Fruit fly (Drosophila melanogaster) whole organism, embryonic: ENCODE data around the gene CG7069.

ENCODE experiments used
- CG10147 ChIP-seq: fragments of 200-800 bp; sonication (Bioruptor generic); optimal IDR thresholded peaks from 2 replicates; lab custom pipeline; 2019; ENCODE audit warnings: missing biosample characterization, mild to moderate bottlenecking, missing genetic modification characterization, moderate library complexity
- CG10431 ChIP-seq: fragments of 200-800 bp; sonication (Bioruptor generic); optimal IDR thresholded peaks from 3 replicates; lab custom pipeline; 2018; ENCODE audit warnings: missing biosample characterization, mild to moderate bottlenecking, missing genetic modification characterization
- CG10462 ChIP-seq: fragments of 200-800 bp; sonication (Bioruptor generic); optimal IDR thresholded peaks from 2 replicates; lab custom pipeline; 2016; ENCODE audit warnings: missing biosample characterization, missing genetic modification characterization
- CG10654 ChIP-seq: fragments of 200-800 bp; sonication (Bioruptor generic); optimal IDR thresholded peaks from 2 replicates; lab custom pipeline; 2016; ENCODE audit warnings: missing biosample characterization, missing genetic modification characterization
- CG11247 ChIP-seq: fragments of 200-800 bp; sonication (Bioruptor generic); IDR thresholded peaks from 2 replicates; pipeline ENCODE4 v1.3.6; 2022; ENCODE audit warnings: missing biosample characterization, missing genetic modification characterization
- CG12769 ChIP-seq: fragments of 200-800 bp; sonication (Bioruptor generic); optimal IDR thresholded peaks from 2 replicates; lab custom pipeline; 2019; ENCODE audit warnings: missing biosample characterization, mild to moderate bottlenecking, missing genetic modification characterization, moderate library complexity
- CG13123 ChIP-seq: fragments of 200-800 bp; sonication (Bioruptor generic); optimal IDR thresholded peaks from 2 replicates; lab custom pipeline; 2016; ENCODE audit warnings: missing biosample characterization, missing genetic modification characterization
- CG14014 ChIP-seq: fragments of 200-800 bp; sonication (Bioruptor generic); IDR thresholded peaks from 2 replicates; pipeline ENCODE4 v1.3.6; 2022; ENCODE audit warnings: missing biosample characterization, missing genetic modification characterization
- CG15601 ChIP-seq: fragments of 200-800 bp; sonication (Bioruptor generic); optimal IDR thresholded peaks from 3 replicates; lab custom pipeline; 2019; ENCODE audit warnings: missing biosample characterization, mild to moderate bottlenecking, missing genetic modification characterization, moderate library complexity
- CG1792 ChIP-seq: fragments of 200-800 bp; sonication (Bioruptor generic); optimal IDR thresholded peaks from 2 replicates; lab custom pipeline; 2016; ENCODE audit warnings: missing biosample characterization, missing genetic modification characterization
- CG2202 ChIP-seq: fragments of 200-800 bp; sonication (Bioruptor generic); optimal IDR thresholded peaks from 2 replicates; lab custom pipeline; 2018; ENCODE audit warnings: missing biosample characterization, mild to moderate bottlenecking, missing genetic modification characterization
- CG30431 ChIP-seq: fragments of 200-800 bp; sonication (Bioruptor generic); optimal IDR thresholded peaks from 2 replicates; lab custom pipeline; 2017; ENCODE audit warnings: missing biosample characterization, missing genetic modification characterization
- CG3065 ChIP-seq: fragments of 200-800 bp; sonication (Bioruptor generic); optimal IDR thresholded peaks from 2 replicates; lab custom pipeline; 2016; ENCODE audit warnings: missing biosample characterization, missing genetic modification characterization
- CG3995 ChIP-seq: fragments of 200-800 bp; sonication (Bioruptor generic); optimal IDR thresholded peaks from 3 replicates; lab custom pipeline; 2016; ENCODE audit warnings: missing biosample characterization, missing genetic modification characterization
- CG42726 ChIP-seq: fragments of 200-800 bp; sonication (Bioruptor generic); IDR thresholded peaks from 2 replicates; pipeline ENCODE4 v1.3.6; 2022; ENCODE audit warnings: missing biosample characterization, missing genetic modification characterization; ENCODE audit not compliant: partially characterized antibody
- CG4424 ChIP-seq: fragments of 200-800 bp; sonication (Bioruptor generic); optimal IDR thresholded peaks from 3 replicates; lab custom pipeline; 2016; ENCODE audit warnings: missing biosample characterization, missing genetic modification characterization
- CG4854 ChIP-seq: fragments of 200-800 bp; sonication (Bioruptor generic); optimal IDR thresholded peaks from 2 replicates; lab custom pipeline; 2016; ENCODE audit warnings: missing biosample characterization, missing genetic modification characterization, inconsistent platforms
- CG5953 ChIP-seq: fragments of 200-800 bp; sonication (Bioruptor generic); IDR thresholded peaks from 2 replicates; pipeline ENCODE4 v1.3.6; 2022; ENCODE audit warnings: missing biosample characterization, missing genetic modification characterization
- CG7963 ChIP-seq: fragments of 200-800 bp; sonication (Bioruptor generic); IDR thresholded peaks from 3 replicates; pipeline ENCODE4 v1.3.6; 2022; ENCODE audit warnings: missing biosample characterization, missing genetic modification characterization; ENCODE audit not compliant: partially characterized antibody
- D19B ChIP-seq: fragments of 200-800 bp; sonication (Bioruptor generic); optimal IDR thresholded peaks from 2 replicates; lab custom pipeline; 2017; ENCODE audit warnings: missing biosample characterization, mild to moderate bottlenecking, missing genetic modification characterization
- Doc2 ChIP-seq: fragments of 200-800 bp; sonication (Bioruptor generic); IDR thresholded peaks from 2 replicates; pipeline ENCODE4 v1.3.6; 2022; ENCODE audit warnings: missing biosample characterization, missing genetic modification characterization
- HLH3B ChIP-seq: fragments of 200-800 bp; sonication (Bioruptor generic); IDR thresholded peaks from 2 replicates; pipeline ENCODE4 v1.3.6; 2022; ENCODE audit warnings: missing biosample characterization, missing genetic modification characterization
- HLH54F ChIP-seq: fragments of 200-800 bp; sonication (Bioruptor generic); optimal IDR thresholded peaks from 3 replicates; lab custom pipeline; 2016; ENCODE audit warnings: missing biosample characterization, missing genetic modification characterization
- Mrtf ChIP-seq: fragments of 200-800 bp; sonication (Bioruptor generic); IDR thresholded peaks from 3 replicates; pipeline ENCODE4 v1.3.6; 2022; ENCODE audit warnings: missing biosample characterization, missing genetic modification characterization
- Oaz ChIP-seq: fragments of 200-800 bp; sonication (Bioruptor generic); IDR thresholded peaks from 2 replicates; pipeline ENCODE4 v1.3.6; 2022; ENCODE audit warnings: missing biosample characterization, missing genetic modification characterization
- Ptx1 ChIP-seq: fragments of 200-800 bp; sonication (Bioruptor generic); IDR thresholded peaks from 2 replicates; pipeline ENCODE4 v1.3.6; 2022; ENCODE audit warnings: missing biosample characterization, missing genetic modification characterization
- Rx ChIP-seq: fragments of 200-800 bp; sonication (Bioruptor generic); IDR thresholded peaks from 2 replicates; pipeline ENCODE4 v1.3.6; 2022; ENCODE audit warnings: missing biosample characterization, missing genetic modification characterization
- al ChIP-seq: fragments of 200-800 bp; sonication (Bioruptor generic); IDR thresholded peaks from 2 replicates; pipeline ENCODE4 v1.3.6; 2022; ENCODE audit warnings: missing biosample characterization, missing genetic modification characterization
- amos ChIP-seq: fragments of 200-800 bp; sonication (Bioruptor generic); IDR thresholded peaks from 2 replicates; pipeline ENCODE4 v1.3.6; 2022; ENCODE audit warnings: missing biosample characterization, missing genetic modification characterization; ENCODE audit not compliant: partially characterized antibody
- az2 ChIP-seq: fragments of 200-800 bp; sonication (Bioruptor generic); optimal IDR thresholded peaks from 3 replicates; lab custom pipeline; 2016; ENCODE audit warnings: missing biosample characterization, missing genetic modification characterization
- bcd ChIP-seq: fragments of 200-800 bp; sonication (Bioruptor generic); optimal IDR thresholded peaks from 2 replicates; lab custom pipeline; 2017; ENCODE audit warnings: missing biosample characterization, mild to moderate bottlenecking, missing genetic modification characterization
- bigmax ChIP-seq: fragments of 200-800 bp; sonication (Bioruptor generic); optimal IDR thresholded peaks from 2 replicates; lab custom pipeline; 2018; ENCODE audit warnings: missing biosample characterization, mild to moderate bottlenecking, missing genetic modification characterization
- cas ChIP-seq: fragments of 200-800 bp; sonication (Bioruptor generic); IDR thresholded peaks from 2 replicates; pipeline ENCODE4 v1.3.6; 2022; ENCODE audit warnings: missing biosample characterization, missing genetic modification characterization
- chn ChIP-seq: fragments of 200-800 bp; sonication (Bioruptor generic); optimal IDR thresholded peaks from 2 replicates; lab custom pipeline; 2016; ENCODE audit warnings: missing biosample characterization, missing genetic modification characterization
- en ChIP-seq: fragments of 200-800 bp; sonication (Bioruptor generic); optimal IDR thresholded peaks from 2 replicates; lab custom pipeline; 2016; ENCODE audit warnings: missing biosample characterization, missing genetic modification characterization
- eyg ChIP-seq: fragments of 200-800 bp; sonication (Bioruptor generic); optimal IDR thresholded peaks from 3 replicates; lab custom pipeline; 2016; ENCODE audit warnings: missing biosample characterization, missing genetic modification characterization
- hb ChIP-seq: fragments of 200-800 bp; sonication (Bioruptor generic); IDR thresholded peaks from 3 replicates; pipeline ENCODE4 v1.3.6; 2022; ENCODE audit warnings: missing biosample characterization, missing genetic modification characterization; ENCODE audit not compliant: partially characterized antibody
- insv ChIP-seq, 2 experiments: fragments of 200-800 bp; sonication (Bioruptor generic); optimal IDR thresholded peaks; 3 replicates each; lab custom pipeline; 2016 to 2018; ENCODE audit warnings: missing biosample characterization in 2 of 2, missing genetic modification characterization in 2 of 2
- kay ChIP-seq: fragments of 200-800 bp; sonication (Bioruptor generic); optimal IDR thresholded peaks from 2 replicates; lab custom pipeline; 2016; ENCODE audit warnings: missing biosample characterization, missing genetic modification characterization
- mld ChIP-seq: fragments of 200-800 bp; sonication (Bioruptor generic); IDR thresholded peaks from 3 replicates; pipeline ENCODE4 v1.3.6; 2022; ENCODE audit warnings: missing biosample characterization, missing genetic modification characterization; ENCODE audit not compliant: partially characterized antibody
- nerfin-1 ChIP-seq: fragments of 200-800 bp; sonication (Bioruptor generic); optimal IDR thresholded peaks from 3 replicates; lab custom pipeline; 2019; ENCODE audit warnings: missing biosample characterization, mild to moderate bottlenecking, missing genetic modification characterization, moderate library complexity
- p53 ChIP-seq: fragments of 200-800 bp; sonication (Bioruptor generic); optimal IDR thresholded peaks from 2 replicates; lab custom pipeline; 2016; ENCODE audit warnings: missing biosample characterization, missing genetic modification characterization
- peb ChIP-seq: fragments of 200-800 bp; sonication (Bioruptor generic); IDR thresholded peaks from 2 replicates; pipeline ENCODE4 v1.3.6; 2022; ENCODE audit warnings: missing biosample characterization, missing genetic modification characterization
- pnt ChIP-seq: fragments of 200-800 bp; sonication (Bioruptor generic); optimal IDR thresholded peaks from 3 replicates; lab custom pipeline; 2016; ENCODE audit warnings: missing biosample characterization, missing genetic modification characterization
- pros ChIP-seq: fragments of 200-800 bp; sonication (Bioruptor generic); optimal IDR thresholded peaks from 3 replicates; lab custom pipeline; 2019; ENCODE audit warnings: missing biosample characterization, mild to moderate bottlenecking, missing genetic modification characterization, moderate library complexity
- shn ChIP-seq: fragments of 200-800 bp; sonication (Bioruptor generic); optimal IDR thresholded peaks from 3 replicates; lab custom pipeline; 2016; ENCODE audit warnings: missing biosample characterization, missing genetic modification characterization
- tap ChIP-seq: fragments of 200-800 bp; optimal IDR thresholded peaks from 3 replicates; lab custom pipeline; 2019; ENCODE audit warnings: missing biosample characterization, mild to moderate bottlenecking, missing genetic modification characterization, moderate library complexity
- tio ChIP-seq: fragments of 200-800 bp; sonication (Bioruptor generic); optimal IDR thresholded peaks from 2 replicates; lab custom pipeline; 2017; ENCODE audit warnings: missing biosample characterization, missing genetic modification characterization, inconsistent platforms
- vvl ChIP-seq: fragments of 200-800 bp; sonication (Bioruptor generic); IDR thresholded peaks from 2 replicates; pipeline ENCODE4 v1.3.6; 2022; ENCODE audit warnings: missing biosample characterization, missing genetic modification characterization

CG7069 gene

dm6 chr3R:22410537-22411360, 38.1 kb downstream of the CG7069 start, which contains the start of the genes CG13850 and lqfR:
TSS of gene CG13850 (minus strand) at chr3R:22410915.
TSS of gene lqfR (plus strand) at chr3R:22411301.
- no peak for TF ChIP-seq amos (GFP tag; lab: Robert Waterston, UW)
- TF ChIP-seq mld (GFP tag; lab: Robert Waterston, UW): no peak
- TF ChIP-seq Oaz (GFP tag; lab: Robert Waterston, UW): 0 out of 2 replicates have a peak, but pooled peaks have one; percentile 18
- peak; percentile 80 for TF ChIP-seq chn (GFP tag; lab: Kevin White, UChicago)
- TF ChIP-seq CG15601: peak; percentile 49
- TF ChIP-seq CG42726 (GFP tag; lab: Robert Waterston, UW): no peak
- TF ChIP-seq CG14014: no peak
- TF ChIP-seq CG5953 (GFP tag; lab: Robert Waterston, UW): 0 out of 2 replicates have a peak, but pooled peaks have one; percentile 21
- TF ChIP-seq bcd (GFP tag; lab: Kevin White, UChicago): peak; percentile 84
- peak; percentile 57; the same call in 1 of the 2 replicates for TF ChIP-seq HLH3B
- peak; percentile 40; the same call in 1 of the 3 replicates for TF ChIP-seq Mrtf (GFP tag; lab: Robert Waterston, UW)
- peak; percentile 61 for TF ChIP-seq pnt (GFP tag; lab: Kevin White, UChicago)
- TF ChIP-seq Doc2 (GFP tag; lab: Robert Waterston, UW): no peak
- TF ChIP-seq insv (GFP tag; optimal IDR thresholded peaks at IDR 0.05; lab: Kevin White, UChicago): peak in 1 of 2 experiments; percentile 16
- no peak for TF ChIP-seq Rx (GFP tag; lab: Robert Waterston, UW)
- no peak for TF ChIP-seq CG12769 (tag; lab: Kevin White, UChicago)
- TF ChIP-seq CG1792 (GFP tag; lab: Kevin White, UChicago): peak; percentile 29
- TF ChIP-seq CG11247: peak; percentile 52; the same call in 1 of the 2 replicates
- TF ChIP-seq az2 (GFP tag; lab: Kevin White, UChicago): peak; percentile 71
- TF ChIP-seq en: peak; percentile 54
- no peak for TF ChIP-seq hb
- peak; percentile 1 for TF ChIP-seq CG10431 (GFP tag; lab: Kevin White, UChicago)
- peak; percentile 84 for TF ChIP-seq CG4424 (GFP tag; lab: Kevin White, UChicago)
- TF ChIP-seq CG7963 (GFP tag; lab: Robert Waterston, UW): no peak
- TF ChIP-seq CG30431 (GFP tag; lab: Kevin White, UChicago): peak; percentile 60
- TF ChIP-seq CG10654 (GFP tag; lab: Kevin White, UChicago): peak; percentile 81
- peak; percentile 63 for TF ChIP-seq CG13123 (GFP tag; lab: Kevin White, UChicago)
- TF ChIP-seq nerfin-1 (tag; lab: Kevin White, UChicago): peak; percentile 33
- TF ChIP-seq CG3065: peak; percentile 21
- TF ChIP-seq bigmax (GFP tag; lab: Kevin White, UChicago): peak; percentile 73
- no peak for TF ChIP-seq peb (GFP tag; lab: Robert Waterston, UW)
- peak; percentile 83 for TF ChIP-seq shn (GFP tag; lab: Kevin White, UChicago)
- TF ChIP-seq tap (tag; lab: Kevin White, UChicago): no peak
- TF ChIP-seq vvl: no peak; the same call in 1 of the 2 replicates
- peak; percentile 58 for TF ChIP-seq CG10462 (GFP tag; lab: Kevin White, UChicago)
- TF ChIP-seq CG4854 (GFP tag; lab: Kevin White, UChicago): peak; percentile 79
- TF ChIP-seq p53 (GFP tag; lab: Kevin White, UChicago): no peak
- peak; percentile 39 for TF ChIP-seq eyg
- peak; percentile 6 for TF ChIP-seq CG2202
- TF ChIP-seq kay (GFP tag; lab: Kevin White, UChicago): peak; percentile 59
- peak; percentile 66 for TF ChIP-seq D19B (GFP tag; lab: Kevin White, UChicago)
- no peak for TF ChIP-seq pros
- TF ChIP-seq HLH54F (GFP tag; lab: Kevin White, UChicago): peak; percentile 90
- peak; percentile 77 for TF ChIP-seq Ptx1 (GFP tag; lab: Robert Waterston, UW)
- TF ChIP-seq cas (GFP tag; lab: Robert Waterston, UW): no peak
- peak; percentile 6 for TF ChIP-seq CG10147 (GFP tag; lab: Kevin White, UChicago)
- no peak for TF ChIP-seq tio
- TF ChIP-seq CG3995: peak; percentile 69
- TF ChIP-seq al (GFP tag; lab: Robert Waterston, UW): peak; percentile 60; the same call in 1 of the 2 replicates
